Worm (Caenorhabditis elegans): ENCODE results near the gene ufd-2.
A peak's percentile ranks its signal among the peaks of the same experiment; 100 is the strongest.

DNA sequence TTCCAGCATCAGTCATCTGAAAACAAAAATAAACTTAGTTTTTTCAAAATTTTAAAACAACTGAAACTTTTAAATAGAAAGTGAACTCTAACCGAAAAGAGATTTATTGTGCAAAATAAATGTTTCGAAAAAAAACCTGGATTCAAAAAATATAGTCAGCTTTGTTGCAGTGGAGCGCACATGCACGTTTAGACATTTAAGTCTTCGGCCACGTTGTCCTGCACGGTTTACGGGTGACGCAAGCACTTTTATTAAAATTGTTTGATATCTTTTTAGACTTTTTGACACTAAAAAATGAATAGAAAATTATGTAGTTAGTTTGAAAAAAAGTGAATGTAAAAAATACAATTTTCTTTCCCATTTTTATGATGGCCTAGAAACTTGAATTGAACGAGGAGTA lies 23.1 kb upstream of the ufd-2 start, which contains the start of the genes ubh-4 and algn-6:
- peak; percentile 53 for TF ChIP-seq tbx-2 (tag; optimal IDR thresholded peaks at IDR 0.05)
- TF ChIP-seq isw-1 (GFP tag; IDR thresholded peaks at IDR 0.05): peak; percentile 34
- TF ChIP-seq elt-2 (tag; optimal IDR thresholded peaks at IDR 0.05): no peak
- TF ChIP-seq dpl-1 (GFP tag; optimal IDR thresholded peaks at IDR 0.05): peak; percentile 57 to 74 (median 63)
- TF ChIP-seq unc-62 (GFP tag; optimal IDR thresholded peaks at IDR 0.05): no peak
- TF ChIP-seq pag-3 (tag; optimal IDR thresholded peaks at IDR 0.05; ENCODE audit: borderline replicate concordance, insufficient read depth): no peak
- TF ChIP-seq ztf-11 (tag; optimal IDR thresholded peaks at IDR 0.05): peak in 1 of 2 experiments; percentile 43
- no peak for TF ChIP-seq ceh-8 (GFP tag; optimal IDR thresholded peaks at IDR 0.05)
- peak; percentile 72 for TF ChIP-seq nhr-20 (tag; optimal IDR thresholded peaks at IDR 0.05)
- TF ChIP-seq ces-1 (GFP tag; optimal IDR thresholded peaks at IDR 0.05): no peak
- TF ChIP-seq mdl-1 (tag; optimal IDR thresholded peaks at IDR 0.05): peak in 1 of 2 experiments; percentile 17
- TF ChIP-seq fkh-10 (GFP tag; optimal IDR thresholded peaks at IDR 0.05): no peak
